Worm (Caenorhabditis elegans): ENCODE data around the gene arf-5.

arf-5 gene

ce11 chrIV:8013849-8014248 is 31.5 kb downstream of the arf-5 start, which contains the start of gene C26B2.8:
Gene C26B2.8, plus strand, starts transcription at chrIV:8014149.
- peak; percentile 64 for TF ChIP-seq aha-1 (tag)
- no peak for TF ChIP-seq tra-1 (GFP tag; IDR thresholded peaks at IDR 0.05)

ce11 chrIV:8015726-8016312 is 33.5 kb downstream of the arf-5 start, which contains the start of gene C26B2.7:
Gene C26B2.7, plus strand, starts transcription at chrIV:8016274.
- TF ChIP-seq ceh-44 (GFP tag; IDR thresholded peaks at IDR 0.05), result peak; percentile 96
- TF ChIP-seq dve-1 (tag; optimal IDR thresholded peaks at IDR 0.05; ENCODE audit: insufficient read depth), result peak; percentile 30
- 0 out of 2 replicates have a peak, but pooled peaks have one; percentile 53 for TF ChIP-seq tra-1 (GFP tag; IDR thresholded peaks at IDR 0.05)
- TF ChIP-seq madf-9 (GFP tag; conservative IDR thresholded peaks at IDR 0.05), result peak; percentile 70; the same call in 1 of the 2 replicates
- peak; percentile 11 for TF ChIP-seq sdz-12 (GFP tag; optimal IDR thresholded peaks at IDR 0.05)
- TF ChIP-seq lim-7 (GFP tag; IDR thresholded peaks at IDR 0.05), result peak; percentile 69; the same call in 1 of the 2 replicates
- peak; percentile 66 for TF ChIP-seq arid-1 (GFP tag; conservative IDR thresholded peaks at IDR 0.05)
- peak; percentile 20 for TF ChIP-seq duxl-1 (tag; optimal IDR thresholded peaks at IDR 0.05; ENCODE audit: poor library complexity)
- TF ChIP-seq snpc-1.2 (GFP tag; IDR thresholded peaks at IDR 0.05), result peak; percentile 76
- TF ChIP-seq vab-7 (GFP tag; IDR thresholded peaks at IDR 0.05), result peak; percentile 85
- peak; percentile 76 for TF ChIP-seq D1046.2 (GFP tag; IDR thresholded peaks at IDR 0.05)
- peak; percentile 59 to 63 for TF ChIP-seq lsy-2 (tag; optimal IDR thresholded peaks at IDR 0.05)
- peak; percentile 82 for TF ChIP-seq unc-130 (GFP tag; optimal IDR thresholded peaks at IDR 0.05)
- peak; percentile 80 for TF ChIP-seq lin-38 (GFP tag; IDR thresholded peaks at IDR 0.05)
- TF ChIP-seq nhr-11 (tag; optimal IDR thresholded peaks at IDR 0.05), result peak; percentile 41
- TF ChIP-seq dmd-6 (GFP tag; IDR thresholded peaks at IDR 0.05), result peak; percentile 71
- TF ChIP-seq nhr-6 (tag; optimal IDR thresholded peaks at IDR 0.05), result peak; percentile 34
- peak; percentile 34 for TF ChIP-seq hlh-30 (tag; optimal IDR thresholded peaks at IDR 0.05; ENCODE audit: insufficient read depth)
- TF ChIP-seq mdt-29 (GFP tag; IDR thresholded peaks at IDR 0.05), result peak; percentile 6; the same call in 1 of the 2 replicates
- peak; percentile 71; the same call in 1 of the 2 replicates for TF ChIP-seq zfp-3 (GFP tag; conservative IDR thresholded peaks at IDR 0.05)
- TF ChIP-seq ctbp-1 (GFP tag; IDR thresholded peaks at IDR 0.05), result peak; percentile 61
- TF ChIP-seq aha-1 (tag), result peak; percentile 68
- peak; percentile 94 for TF ChIP-seq T20F7.1 (GFP tag; optimal IDR thresholded peaks at IDR 0.05)
- TF ChIP-seq dmd-9 (GFP tag; IDR thresholded peaks at IDR 0.05), result peak; percentile 88
- 0 out of 2 replicates have a peak, but pooled peaks have one; percentile 16 for TF ChIP-seq daf-19 (GFP tag; conservative IDR thresholded peaks at IDR 0.05)
- 0 out of 2 replicates have a peak, but pooled peaks have one; percentile 31 for TF ChIP-seq lin-29 (GFP tag; IDR thresholded peaks at IDR 0.05)
- peak; percentile 67; the same call in 1 of the 2 replicates for TF ChIP-seq egl-43 (GFP tag; IDR thresholded peaks at IDR 0.05)
- peak; percentile 39 for TF ChIP-seq lin-13 (GFP tag; optimal IDR thresholded peaks at IDR 0.05)
- peak; percentile 99 for TF ChIP-seq Y48G9A.11 (GFP tag; IDR thresholded peaks at IDR 0.05)
- TF ChIP-seq nhr-42 (GFP tag; IDR thresholded peaks at IDR 0.05), result peak; percentile 62; the same call in 1 of the 2 replicates
- TF ChIP-seq hif-1 (tag; optimal IDR thresholded peaks at IDR 0.05), result peak in 1 of 2 experiments; percentile 73
- peak; percentile 78 for TF ChIP-seq mep-1 (tag; optimal IDR thresholded peaks at IDR 0.05)
- TF ChIP-seq R02D3.7 (tag; optimal IDR thresholded peaks at IDR 0.05), result peak; percentile 49
- TF ChIP-seq dpl-1 (GFP tag; optimal IDR thresholded peaks at IDR 0.05), result peak; percentile 74
- peak; percentile 60 for TF ChIP-seq hmg-1.1 (GFP tag; IDR thresholded peaks at IDR 0.05)
- TF ChIP-seq mes-2 (tag; optimal IDR thresholded peaks at IDR 0.05; ENCODE audit: poor library complexity, severe bottlenecking), result peak; percentile 96
- peak; percentile 30; the same call in 1 of the 2 replicates for TF ChIP-seq set-16 (GFP tag; IDR thresholded peaks at IDR 0.05)
- peak; percentile 16 for TF ChIP-seq F37D6.2 (tag; optimal IDR thresholded peaks at IDR 0.05)
- TF ChIP-seq ZK337.2 (GFP tag; IDR thresholded peaks at IDR 0.05), result peak; percentile 88
- TF ChIP-seq madf-5 (GFP tag; IDR thresholded peaks at IDR 0.05), result peak in 1 of 2 experiments; percentile 89; a peak in 2 of 4 replicates
- TF ChIP-seq ceh-20 (GFP tag; IDR thresholded peaks at IDR 0.05), result peak; percentile 72; the same call in 1 of the 2 replicates
- TF ChIP-seq fkh-10 (GFP tag; optimal IDR thresholded peaks at IDR 0.05), result peak; percentile 11
- peak; percentile 67 for TF ChIP-seq rbr-2 (tag; optimal IDR thresholded peaks at IDR 0.05)
- peak; percentile 29 for TF ChIP-seq hlh-11 (tag; optimal IDR thresholded peaks at IDR 0.05)
- peak; percentile 59 for TF ChIP-seq mxl-3 (GFP tag; optimal IDR thresholded peaks at IDR 0.05)

All from whole organism, L4 larva.